Fruit fly (Drosophila melanogaster) whole organism, wandering third instar larva: Measurements from ENCODE around the gene CG15386.

Source experiments
- Abd-B ChIP-seq: fragments of >200 bp; optimal IDR thresholded peaks from 2 replicates; lab custom pipeline; 2017; ENCODE audit warnings: missing biosample characterization, missing genetic modification characterization
- CG32264 ChIP-seq: fragments of 200-800 bp; sonication (Bioruptor generic); optimal IDR thresholded peaks from 2 replicates; lab custom pipeline; 2016; ENCODE audit warnings: missing biosample characterization, missing genetic modification characterization
- CG9705 ChIP-seq: fragments of 200-800 bp; sonication (Bioruptor generic); optimal IDR thresholded peaks from 2 replicates; lab custom pipeline; 2018; ENCODE audit warnings: missing biosample characterization, mild to moderate bottlenecking, missing genetic modification characterization
- CrebA ChIP-seq: fragments of 200-800 bp; sonication (Bioruptor generic); optimal IDR thresholded peaks from 2 replicates; lab custom pipeline; 2016; ENCODE audit warnings: missing biosample characterization, mild to moderate bottlenecking, missing genetic modification characterization, borderline replicate concordance
- Dfd ChIP-seq: fragments of >200 bp; optimal IDR thresholded peaks from 2 replicates; lab custom pipeline; 2017; ENCODE audit warnings: missing biosample characterization, missing genetic modification characterization
- Dif ChIP-seq: fragments of 200-275, 200-300 bp; sonication (Bioruptor generic); optimal IDR thresholded peaks from 2 replicates; lab custom pipeline; 2018; ENCODE audit warnings: missing biosample characterization, missing genetic modification characterization; ENCODE audit not compliant: partially characterized antibody
- GATAd ChIP-seq: sonication (Bioruptor generic); optimal IDR thresholded peaks from 2 replicates; lab custom pipeline; 2016; ENCODE audit warnings: missing biosample characterization, missing genetic modification characterization
- HLH106 ChIP-seq: fragments of 200-800 bp; optimal IDR thresholded peaks from 3 replicates; lab custom pipeline; 2019; ENCODE audit warnings: missing biosample characterization, mild to moderate bottlenecking, missing genetic modification characterization, moderate library complexity
- Hnf4 ChIP-seq: fragments of 200-800 bp; sonication (Bioruptor generic); optimal IDR thresholded peaks from 2 replicates; lab custom pipeline; 2016; ENCODE audit warnings: missing biosample characterization, mild to moderate bottlenecking, missing genetic modification characterization
- Hr78 ChIP-seq: fragments of >200 bp; optimal IDR thresholded peaks from 2 replicates; lab custom pipeline; 2017; ENCODE audit warnings: missing biosample characterization, missing genetic modification characterization
- Hr83 ChIP-seq: fragments of 200-300 bp; sonication (Bioruptor generic); optimal IDR thresholded peaks from 2 replicates; lab custom pipeline; 2016; ENCODE audit warnings: missing biosample characterization, mild to moderate bottlenecking, missing genetic modification characterization, moderate library complexity; ENCODE audit not compliant: poor library complexity, severe bottlenecking
- Jra ChIP-seq: sonication (Bioruptor generic); optimal IDR thresholded peaks from 2 replicates; lab custom pipeline; 2016; ENCODE audit warnings: missing biosample characterization, missing genetic modification characterization
- Mio ChIP-seq: sonication (Bioruptor generic); optimal IDR thresholded peaks from 2 replicates; lab custom pipeline; 2016; ENCODE audit warnings: missing biosample characterization, missing genetic modification characterization
- Myc ChIP-seq: fragments of >200 bp; optimal IDR thresholded peaks from 2 replicates; lab custom pipeline; 2017
- N ChIP-seq: fragments of >200 bp; optimal IDR thresholded peaks from 2 replicates; lab custom pipeline; 2018; ENCODE audit warnings: missing biosample characterization, missing external identifiers, missing genetic modification characterization
- OdsH ChIP-seq: fragments of 200-800 bp; sonication (Bioruptor generic); optimal IDR thresholded peaks from 2 replicates; lab custom pipeline; 2016; ENCODE audit warnings: missing biosample characterization, mild to moderate bottlenecking, missing genetic modification characterization
- Rel ChIP-seq, 2 experiments: fragments of 200-800 bp; sonication (Bioruptor generic) in 1 of 2; optimal IDR thresholded peaks; 2 replicates in 1 of 2; 3 replicates in 1 of 2; lab custom pipeline; 2016 to 2019; ENCODE audit warnings: mild to moderate bottlenecking in 2 of 2, missing biosample characterization in 2 of 2, missing genetic modification characterization in 2 of 2, moderate library complexity in 1 of 2
- Sp1 ChIP-seq: fragments of 200-800 bp; sonication (Bioruptor generic); optimal IDR thresholded peaks from 3 replicates; lab custom pipeline; 2019; ENCODE audit warnings: missing biosample characterization, mild to moderate bottlenecking, missing genetic modification characterization, moderate library complexity
- Vsx2 ChIP-seq: fragments of 200-300, 225-300 bp; sonication (Bioruptor generic); optimal IDR thresholded peaks from 2 replicates; lab custom pipeline; 2018; ENCODE audit warnings: missing biosample characterization, missing genetic modification characterization; ENCODE audit not compliant: partially characterized antibody
- br ChIP-seq: fragments of 200-800 bp; sonication (Bioruptor generic); optimal IDR thresholded peaks from 2 replicates; lab custom pipeline; 2016; ENCODE audit warnings: missing biosample characterization, missing genetic modification characterization
- brk ChIP-seq: fragments of 200-800 bp; sonication (Bioruptor generic); optimal IDR thresholded peaks from 2 replicates; lab custom pipeline; 2016; ENCODE audit warnings: missing biosample characterization, mild to moderate bottlenecking, missing genetic modification characterization
- dl ChIP-seq, 2 experiments: fragments of 175-275, 200-275 bp in 1 of 2; fragments of 200-275 bp in 1 of 2; sonication (Bioruptor generic); optimal IDR thresholded peaks; lab custom pipeline; 2018; ENCODE audit warnings: mild to moderate bottlenecking in 2 of 2, missing biosample characterization in 2 of 2, missing genetic modification characterization in 2 of 2, moderate library complexity in 2 of 2; ENCODE audit not compliant: partially characterized antibody in 2 of 2, insufficient read depth in 1 of 2
- dmrt93B ChIP-seq: fragments of 200-800 bp; sonication (Bioruptor generic); optimal IDR thresholded peaks from 2 replicates; lab custom pipeline; 2018; ENCODE audit warnings: missing biosample characterization, mild to moderate bottlenecking, missing genetic modification characterization
- dsf ChIP-seq: sonication (Bioruptor generic); optimal IDR thresholded peaks from 2 replicates; lab custom pipeline; 2016; ENCODE audit warnings: missing biosample characterization, missing genetic modification characterization, borderline replicate concordance
- ey ChIP-seq: fragments of 200-800 bp; sonication (Bioruptor generic); optimal IDR thresholded peaks from 2 replicates; lab custom pipeline; 2016; ENCODE audit warnings: missing biosample characterization, missing genetic modification characterization
- foxo ChIP-seq, 2 experiments: fragments of 200-800 bp; sonication (Bioruptor generic); optimal IDR thresholded peaks; 2 replicates in 1 of 2; 3 replicates in 1 of 2; lab custom pipeline; 2016 to 2017; ENCODE audit warnings: missing biosample characterization in 2 of 2, missing genetic modification characterization in 2 of 2
- fru ChIP-seq: fragments of 200-800 bp; sonication (Bioruptor generic); optimal IDR thresholded peaks from 3 replicates; lab custom pipeline; 2016; ENCODE audit warnings: missing biosample characterization, mild to moderate bottlenecking, missing genetic modification characterization
- h ChIP-seq: fragments of 200-800 bp; sonication (Bioruptor generic); optimal IDR thresholded peaks from 3 replicates; lab custom pipeline; 2016; ENCODE audit warnings: missing biosample characterization, mild to moderate bottlenecking, missing genetic modification characterization
- jim ChIP-seq: fragments of 175-275, 200-325 bp; sonication (Bioruptor generic); optimal IDR thresholded peaks from 2 replicates; lab custom pipeline; 2016; ENCODE audit warnings: missing biosample characterization, mild to moderate bottlenecking, missing genetic modification characterization
- lola ChIP-seq: fragments of >200 bp; optimal IDR thresholded peaks from 2 replicates; lab custom pipeline; 2017; ENCODE audit warnings: missing biosample characterization, missing genetic modification characterization
- pan ChIP-seq: fragments of >200 bp; optimal IDR thresholded peaks from 2 replicates; lab custom pipeline; 2017
- psq ChIP-seq: fragments of 200-800 bp; sonication (Bioruptor generic); optimal IDR thresholded peaks from 3 replicates; lab custom pipeline; 2017; ENCODE audit warnings: missing biosample characterization, mild to moderate bottlenecking, missing genetic modification characterization, moderate library complexity
- rgr ChIP-seq: fragments of 200-800 bp; sonication (Bioruptor generic); optimal IDR thresholded peaks from 3 replicates; lab custom pipeline; 2016; ENCODE audit warnings: missing biosample characterization, mild to moderate bottlenecking, missing genetic modification characterization
- sage ChIP-seq: fragments of 200-800 bp; sonication (Bioruptor generic); optimal IDR thresholded peaks from 2 replicates; lab custom pipeline; 2016; ENCODE audit warnings: missing biosample characterization, mild to moderate bottlenecking, missing genetic modification characterization
- sv ChIP-seq: fragments of 200-800 bp; sonication (Bioruptor generic); optimal IDR thresholded peaks from 3 replicates; lab custom pipeline; 2016; ENCODE audit warnings: missing biosample characterization, missing genetic modification characterization
- tai ChIP-seq: sonication (Bioruptor generic); optimal IDR thresholded peaks from 2 replicates; lab custom pipeline; 2016; ENCODE audit warnings: missing biosample characterization, missing genetic modification characterization
- usp ChIP-seq: fragments of >200 bp; optimal IDR thresholded peaks from 2 replicates; lab custom pipeline; 2017; ENCODE audit warnings: missing biosample characterization, missing genetic modification characterization
- woc ChIP-seq: sonication (Bioruptor generic); optimal IDR thresholded peaks from 2 replicates; lab custom pipeline; 2016; ENCODE audit warnings: missing biosample characterization, mild to moderate bottlenecking, missing genetic modification characterization

Gene CG15386

DNA sequence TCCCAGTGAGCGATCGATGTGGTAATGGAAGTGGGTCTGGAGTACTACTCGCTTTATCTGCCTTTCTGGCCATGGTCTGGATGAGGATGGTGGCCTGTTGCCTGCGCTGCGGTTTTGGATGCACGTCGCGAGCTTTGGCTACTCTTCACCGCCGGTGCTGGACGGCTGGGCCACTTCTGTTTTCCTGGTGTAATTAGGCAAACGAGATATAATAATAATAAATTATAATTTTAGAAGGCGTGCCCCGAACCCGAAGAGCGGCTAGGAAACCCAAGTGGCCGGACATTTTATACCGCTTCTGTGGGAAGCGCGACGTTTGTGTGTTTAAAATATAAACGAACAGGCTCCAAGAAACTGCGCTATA lies 17.6 kb downstream of the CG15386 start:
- no peak for TF ChIP-seq psq (GFP tag; lab: Kevin White, UChicago)
- TF ChIP-seq ey = no peak
- peak in 1 of 2 experiments; percentile 11 for TF ChIP-seq dl (GFP tag; optimal IDR thresholded peaks at IDR 0.05; lab: Kevin White, UChicago; ENCODE audit: insufficient read depth in 1 of 2, partially characterized antibody in 2 of 2)
- TF ChIP-seq Rel (GFP tag; optimal IDR thresholded peaks at IDR 0.05; lab: Kevin White, UChicago) = peak; percentile 62
- no peak for TF ChIP-seq Rel (tag; optimal IDR thresholded peaks at IDR 0.05; lab: Kevin White, UChicago)

dm6 chr2L:2198613-2199432 lies 18.2 kb downstream of the CG15386 start:
- TF ChIP-seq OdsH (GFP tag; lab: Kevin White, UChicago) = peak; percentile 97
- peak; percentile 87 to 98 for TF ChIP-seq foxo (GFP tag; optimal IDR thresholded peaks at IDR 0.05; lab: Kevin White, UChicago)
- no peak for TF ChIP-seq Dfd (GFP tag; lab: Kevin White, UChicago)
- peak; percentile 98 for TF ChIP-seq fru (GFP tag; lab: Kevin White, UChicago)
- peak; percentile 95 for TF ChIP-seq HLH106
- peak; percentile 80 for TF ChIP-seq dsf (GFP tag; lab: Kevin White, UChicago)
- TF ChIP-seq Jra (GFP tag; lab: Kevin White, UChicago) = peak; percentile 80
- peak; percentile 98 for TF ChIP-seq h (GFP tag; lab: Kevin White, UChicago)
- TF ChIP-seq Hnf4 (GFP tag; lab: Kevin White, UChicago) = peak; percentile 95
- peak; percentile 98 for TF ChIP-seq ey
- peak; percentile 96 for TF ChIP-seq sage (GFP tag; lab: Kevin White, UChicago)
- no peak for TF ChIP-seq Hr78 (GFP tag; lab: Kevin White, UChicago)
- TF ChIP-seq br = peak; percentile 97
- no peak for TF ChIP-seq usp
- TF ChIP-seq GATAd (GFP tag; lab: Kevin White, UChicago) = no peak
- TF ChIP-seq Sp1 (GFP tag; lab: Kevin White, UChicago) = peak; percentile 95
- peak; percentile 90 for TF ChIP-seq CrebA
- peak; percentile 97 for TF ChIP-seq rgr
- peak; percentile 65 for TF ChIP-seq sv (GFP tag; lab: Kevin White, UChicago)
- TF ChIP-seq N (GFP tag; lab: Kevin White, UChicago) = no peak
- TF ChIP-seq Hr83 (GFP tag; lab: Kevin White, UChicago) = peak; percentile 79
- TF ChIP-seq Vsx2 (GFP tag; lab: Kevin White, UChicago) = peak; percentile 93
- TF ChIP-seq pan = no peak
- no peak for TF ChIP-seq lola (GFP tag; lab: Kevin White, UChicago)
- peak; percentile 90 for TF ChIP-seq Rel (GFP tag; optimal IDR thresholded peaks at IDR 0.05; lab: Kevin White, UChicago)
- peak; percentile 98 for TF ChIP-seq Rel (tag; optimal IDR thresholded peaks at IDR 0.05; lab: Kevin White, UChicago)
- TF ChIP-seq psq (GFP tag; lab: Kevin White, UChicago) = peak; percentile 93
- no peak for TF ChIP-seq Abd-B
- peak; percentile 78 for TF ChIP-seq Mio (GFP tag; lab: Kevin White, UChicago)
- TF ChIP-seq jim (GFP tag; lab: Kevin White, UChicago) = no peak
- peak; percentile 3 for TF ChIP-seq Myc (lab: Kevin White, UChicago)
- peak; percentile 92 for TF ChIP-seq Dif (GFP tag; lab: Kevin White, UChicago)
- peak; percentile 90 for TF ChIP-seq brk (GFP tag; lab: Kevin White, UChicago)
- peak; percentile 97 for TF ChIP-seq CG32264 (GFP tag; lab: Kevin White, UChicago)
- TF ChIP-seq dmrt93B (GFP tag; lab: Kevin White, UChicago) = peak; percentile 95
- TF ChIP-seq CG9705 (GFP tag; lab: Kevin White, UChicago) = peak; percentile 75
- peak; percentile 94 for TF ChIP-seq woc (GFP tag; lab: Kevin White, UChicago)
- peak; percentile 72 to 77 for TF ChIP-seq dl (GFP tag; optimal IDR thresholded peaks at IDR 0.05; lab: Kevin White, UChicago; ENCODE audit: insufficient read depth in 1 of 2, partially characterized antibody in 2 of 2)
- peak; percentile 87 for TF ChIP-seq tai (GFP tag; lab: Kevin White, UChicago)
